Fruit fly (Drosophila melanogaster): ENCODE results near the gene CG15317.
A peak's percentile ranks its signal among the peaks of the same experiment; 100 is the strongest.

Gene CG15317

dm6 chrX:9600083-9600817, 43.9 kb upstream of the CG15317 start (continued):
- TF ChIP-seq tup (GFP tag; optimal IDR thresholded peaks at IDR 0.05): peak; percentile 57
- peak; percentile 50 for TF ChIP-seq Side (GFP tag; optimal IDR thresholded peaks at IDR 0.05)
- peak; percentile 32; the same call in 1 of the 2 replicates for TF ChIP-seq cas (GFP tag; IDR thresholded peaks at IDR 0.05)
- no peak for TF ChIP-seq sens-2 (GFP tag; IDR thresholded peaks at IDR 0.05)
- peak; percentile 71 for TF ChIP-seq CHES-1-like (GFP tag; optimal IDR thresholded peaks at IDR 0.05)
- no peak for TF ChIP-seq kah (GFP tag; optimal IDR thresholded peaks at IDR 0.05)
- TF ChIP-seq insv (GFP tag; optimal IDR thresholded peaks at IDR 0.05): peak in 1 of 2 experiments; percentile 41
- peak; percentile 76 for TF ChIP-seq az2 (GFP tag; optimal IDR thresholded peaks at IDR 0.05)
- peak; percentile 51; the same call in 1 of the 2 replicates for TF ChIP-seq al (GFP tag; IDR thresholded peaks at IDR 0.05)
- TF ChIP-seq ac (GFP tag; optimal IDR thresholded peaks at IDR 0.05): no peak
- peak; percentile 90 for TF ChIP-seq CG2120 (GFP tag; optimal IDR thresholded peaks at IDR 0.05)
- peak; percentile 77 for TF ChIP-seq CG18262 (tag; optimal IDR thresholded peaks at IDR 0.05)
- peak; percentile 71 for TF ChIP-seq CG6765 (GFP tag; optimal IDR thresholded peaks at IDR 0.05)
- TF ChIP-seq CG1024 (GFP tag; IDR thresholded peaks at IDR 0.05): no peak
- peak in 1 of 2 experiments; percentile 22 for TF ChIP-seq crp (GFP tag; optimal IDR thresholded peaks at IDR 0.05)
- TF ChIP-seq B-H1 (GFP tag; IDR thresholded peaks at IDR 0.05): peak; percentile 45; the same call in 2 of the 3 replicates
- peak; percentile 65 for TF ChIP-seq Chrac-16 (GFP tag; optimal IDR thresholded peaks at IDR 0.05)
- no peak for TF ChIP-seq p53 (GFP tag; optimal IDR thresholded peaks at IDR 0.05)
- TF ChIP-seq Adf1 (GFP tag; IDR thresholded peaks at IDR 0.05): peak; percentile 3; the same call in 1 of the 2 replicates
- TF ChIP-seq bigmax (GFP tag; optimal IDR thresholded peaks at IDR 0.05): no peak
- peak; percentile 5 for TF ChIP-seq CG30020 (tag; optimal IDR thresholded peaks at IDR 0.05)
- peak; percentile 71 for TF ChIP-seq Bteb2 (GFP tag; optimal IDR thresholded peaks at IDR 0.05)
- TF ChIP-seq kay (GFP tag; optimal IDR thresholded peaks at IDR 0.05): peak; percentile 75
- no peak for TF ChIP-seq Gsc (GFP tag; IDR thresholded peaks at IDR 0.05)
- TF ChIP-seq pb (GFP tag; optimal IDR thresholded peaks at IDR 0.05): peak; percentile 43
- TF ChIP-seq CG8290 (GFP tag; optimal IDR thresholded peaks at IDR 0.05): peak; percentile 59
- TF ChIP-seq CG8290 (tag; optimal IDR thresholded peaks at IDR 0.05): peak in 1 of 2 experiments; percentile 33
- TF ChIP-seq kni (GFP tag; optimal IDR thresholded peaks at IDR 0.05): peak; percentile 14
- TF ChIP-seq Neu2 (GFP tag; optimal IDR thresholded peaks at IDR 0.05; ENCODE audit: borderline replicate concordance): no peak
- TF ChIP-seq MBD-R2 (GFP tag; IDR thresholded peaks at IDR 0.05): 0 out of 2 replicates have a peak, but pooled peaks have one; percentile 9
- peak; percentile 90 for TF ChIP-seq Hmr (GFP tag; optimal IDR thresholded peaks at IDR 0.05)
- TF ChIP-seq ro (GFP tag; IDR thresholded peaks at IDR 0.05): no peak
- peak; percentile 70 for TF ChIP-seq CG14441 (GFP tag; IDR thresholded peaks at IDR 0.05)
- TF ChIP-seq CG11504 (tag; optimal IDR thresholded peaks at IDR 0.05): peak; percentile 87
- TF ChIP-seq zfh2 (GFP tag; optimal IDR thresholded peaks at IDR 0.05): peak; percentile 74
- peak; percentile 39; the same call in 1 of the 2 replicates for TF ChIP-seq peb (GFP tag; IDR thresholded peaks at IDR 0.05)
- TF ChIP-seq scrt (GFP tag; optimal IDR thresholded peaks at IDR 0.05): peak; percentile 94
- no peak for TF ChIP-seq Nf-YA (GFP tag; IDR thresholded peaks at IDR 0.05)
- no peak for TF ChIP-seq z (GFP tag; IDR thresholded peaks at IDR 0.05)
- TF ChIP-seq CG2678 (tag; optimal IDR thresholded peaks at IDR 0.05): peak; percentile 90
- TF ChIP-seq NfI (GFP tag; optimal IDR thresholded peaks at IDR 0.05): peak; percentile 75
- no peak for TF ChIP-seq btn (GFP tag; optimal IDR thresholded peaks at IDR 0.05)
- TF ChIP-seq Trl (optimal IDR thresholded peaks at IDR 0.05): no peak
- TF ChIP-seq Trl (GFP tag; optimal IDR thresholded peaks at IDR 0.05): peak; percentile 80
- TF ChIP-seq CG31388 (GFP tag; optimal IDR thresholded peaks at IDR 0.05): no peak
- peak; percentile 72 for TF ChIP-seq slou (GFP tag; optimal IDR thresholded peaks at IDR 0.05)
- TF ChIP-seq her (GFP tag; optimal IDR thresholded peaks at IDR 0.05): peak; percentile 16
- TF ChIP-seq cwo (GFP tag; optimal IDR thresholded peaks at IDR 0.05): peak; percentile 99
- peak; percentile 11 for TF ChIP-seq oc (tag; optimal IDR thresholded peaks at IDR 0.05)
- no peak for TF ChIP-seq Dfd (GFP tag; optimal IDR thresholded peaks at IDR 0.05)
- TF ChIP-seq CG10366 (GFP tag; IDR thresholded peaks at IDR 0.05): peak; percentile 59

All from whole organism, embryonic.